Fruit fly (Drosophila melanogaster) whole organism, adult: Measurements from ENCODE around the gene CG8925.

ENCODE experiments used
- CG12768 ChIP-seq: fragments of 200-800 bp; sonication (Bioruptor generic); optimal IDR thresholded peaks from 2 replicates; lab custom pipeline; 2017; ENCODE audit warnings: missing biosample characterization, missing genetic modification characterization, mild to moderate bottlenecking, moderate library complexity, missing genetic modification reagents
- CG14711 ChIP-seq: fragments of 200-800 bp; sonication (Bioruptor generic); optimal IDR thresholded peaks from 2 replicates; lab custom pipeline; 2018; ENCODE audit warnings: missing biosample characterization, mild to moderate bottlenecking, missing genetic modification characterization, moderate library complexity
- CG33017 ChIP-seq: fragments of 200-800 bp; sonication (Bioruptor generic); optimal IDR thresholded peaks from 2 replicates; lab custom pipeline; 2018; ENCODE audit warnings: missing biosample characterization, mild to moderate bottlenecking, missing genetic modification characterization, moderate library complexity
- CG5204 ChIP-seq: fragments of 200-800 bp; sonication (Bioruptor generic); optimal IDR thresholded peaks from 2 replicates; lab custom pipeline; 2016; ENCODE audit warnings: missing biosample characterization, missing genetic modification characterization
- CG7045 ChIP-seq: fragments of 200-800 bp; sonication (Bioruptor generic); optimal IDR thresholded peaks from 2 replicates; lab custom pipeline; 2017; ENCODE audit warnings: missing biosample characterization, mild to moderate bottlenecking, missing genetic modification characterization
- Mnt ChIP-seq: fragments of 200-800 bp; sonication (Bioruptor generic); optimal IDR thresholded peaks from 2 replicates; lab custom pipeline; 2016; ENCODE audit warnings: missing biosample characterization, mild to moderate bottlenecking, missing genetic modification characterization
- bab1 ChIP-seq: fragments of 200-800 bp; sonication (Bioruptor generic); optimal IDR thresholded peaks from 3 replicates; lab custom pipeline; 2019; ENCODE audit warnings: missing biosample characterization, mild to moderate bottlenecking, missing genetic modification characterization, moderate library complexity
- cic ChIP-seq: fragments of 200-800 bp; sonication (Bioruptor generic); optimal IDR thresholded peaks from 2 replicates; lab custom pipeline; 2017; ENCODE audit warnings: missing biosample characterization, mild to moderate bottlenecking, missing genetic modification characterization, moderate library complexity
- cnc ChIP-seq, 2 experiments: fragments of >200 bp; optimal IDR thresholded peaks; 2 replicates each; lab custom pipeline; 2017
- kay ChIP-seq: fragments of 200-800 bp; sonication (Bioruptor generic); peaks from one replicate; lab custom pipeline; 2016; ENCODE audit warnings: missing biosample characterization, missing genetic modification characterization, borderline replicate concordance
- ovo ChIP-seq: fragments of 200-800 bp; sonication (Bioruptor generic); optimal IDR thresholded peaks from 2 replicates; lab custom pipeline; 2016; ENCODE audit warnings: missing biosample characterization, missing genetic modification characterization
- pad ChIP-seq: fragments of 200-800 bp; sonication (Bioruptor generic); optimal IDR thresholded peaks from 3 replicates; lab custom pipeline; 2017; ENCODE audit warnings: missing biosample characterization, missing genetic modification characterization, mild to moderate bottlenecking, moderate library complexity, missing genetic modification reagents
- tj ChIP-seq: fragments of 200-800 bp; sonication (Bioruptor generic); optimal IDR thresholded peaks from 3 replicates; lab custom pipeline; 2017; ENCODE audit warnings: missing biosample characterization, mild to moderate bottlenecking, missing genetic modification characterization, moderate library complexity
- toe ChIP-seq: fragments of 200-800 bp; sonication (Bioruptor generic); optimal IDR thresholded peaks from 2 replicates; lab custom pipeline; 2016; ENCODE audit warnings: missing biosample characterization, missing genetic modification characterization

dm6 chr3R:16156032-16156431 lies 15.8 kb upstream of the CG8925 start:
- TF ChIP-seq cnc (optimal IDR thresholded peaks at IDR 0.05; lab: Kevin White, UChicago) (no peak), Mnt (no peak), CG12768 (GFP tag; lab: Kevin White, UChicago) (no peak), bab1 (no peak), CG7045 (GFP tag; lab: Kevin White, UChicago) (no peak), ovo (GFP tag; lab: Kevin White, UChicago) (peak; percentile 34), cic (no peak), kay (GFP tag; lab: Kevin White, UChicago) (peak; percentile 91), CG14711 (tag; lab: Kevin White, UChicago) (no peak), CG33017 (tag; lab: Kevin White, UChicago) (no peak), pad (GFP tag; lab: Kevin White, UChicago) (no peak), tj (no peak), toe (no peak), CG5204 (GFP tag; lab: Kevin White, UChicago) (no peak)
